Fruit fly (Drosophila melanogaster) whole organism, embryonic: Measurements from ENCODE around the gene Polr2D.
A peak's percentile ranks its signal among the peaks of the same experiment; 100 is the strongest.

ENCODE experiments used
- Adf1 ChIP-seq: fragments of 200-800 bp; sonication (Bioruptor generic); IDR thresholded peaks from 2 replicates; pipeline ENCODE4 v1.3.6; 2022; ENCODE audit warnings: missing biosample characterization, missing genetic modification characterization
- BtbVII ChIP-seq: fragments of 200-800 bp; sonication (Bioruptor generic); optimal IDR thresholded peaks from 3 replicates; lab custom pipeline; 2017; ENCODE audit warnings: missing biosample characterization, mild to moderate bottlenecking, missing genetic modification characterization
- C15 ChIP-seq: fragments of 200-800 bp; sonication (Bioruptor generic); IDR thresholded peaks from 3 replicates; pipeline ENCODE4 v1.3.6; 2022; ENCODE audit warnings: missing biosample characterization, missing genetic modification characterization
- CG10543 ChIP-seq: fragments of 200-800 bp; sonication (Bioruptor generic); optimal IDR thresholded peaks from 3 replicates; lab custom pipeline; 2017; ENCODE audit warnings: missing biosample characterization, mild to moderate bottlenecking, missing genetic modification characterization, moderate library complexity
- CG11695 ChIP-seq: fragments of 200-800 bp; sonication (Bioruptor generic); IDR thresholded peaks from 3 replicates; pipeline ENCODE4 v1.3.6; 2022; ENCODE audit warnings: missing biosample characterization, missing genetic modification characterization
- CG15269 ChIP-seq: fragments of 200-800 bp; sonication (Bioruptor generic); optimal IDR thresholded peaks from 2 replicates; lab custom pipeline; 2018; ENCODE audit warnings: missing biosample characterization, mild to moderate bottlenecking, missing genetic modification characterization, moderate library complexity
- CG15696 ChIP-seq: fragments of 200-800 bp; sonication (Bioruptor generic); optimal IDR thresholded peaks from 2 replicates; lab custom pipeline; 2019; ENCODE audit warnings: missing biosample characterization, mild to moderate bottlenecking, missing genetic modification characterization, moderate library complexity
- CG1603 ChIP-seq: fragments of 200-800 bp; sonication (Bioruptor generic); optimal IDR thresholded peaks from 2 replicates; lab custom pipeline; 2019; ENCODE audit warnings: missing biosample characterization, mild to moderate bottlenecking, missing genetic modification characterization, moderate library complexity
- CG18599 ChIP-seq: fragments of 200-800 bp; sonication (Bioruptor generic); optimal IDR thresholded peaks from 3 replicates; lab custom pipeline; 2017; ENCODE audit warnings: missing biosample characterization, missing genetic modification characterization, mild to moderate bottlenecking, moderate library complexity, missing genetic modification reagents
- CG2129 ChIP-seq: fragments of 200-800 bp; sonication (Bioruptor generic); IDR thresholded peaks from 2 replicates; pipeline ENCODE4 v1.3.6; 2022; ENCODE audit warnings: missing biosample characterization, missing genetic modification characterization; ENCODE audit not compliant: partially characterized antibody
- CG2712 ChIP-seq: fragments of 200-800 bp; optimal IDR thresholded peaks from 3 replicates; lab custom pipeline; 2019; ENCODE audit warnings: missing biosample characterization, mild to moderate bottlenecking, missing genetic modification characterization, moderate library complexity
- CG30020 ChIP-seq: fragments of 200-800 bp; optimal IDR thresholded peaks from 2 replicates; lab custom pipeline; 2019; ENCODE audit warnings: missing biosample characterization, mild to moderate bottlenecking, missing genetic modification characterization, moderate library complexity
- CG31365 ChIP-seq: fragments of 200-800 bp; sonication (Bioruptor generic); optimal IDR thresholded peaks from 2 replicates; lab custom pipeline; 2018; ENCODE audit warnings: missing biosample characterization, mild to moderate bottlenecking, missing genetic modification characterization
- CG31441 ChIP-seq: fragments of 200-800 bp; sonication (Bioruptor generic); IDR thresholded peaks from 2 replicates; pipeline ENCODE4 v1.3.6; 2022; ENCODE audit warnings: missing biosample characterization, missing genetic modification characterization
- CG3995 ChIP-seq: fragments of 200-800 bp; sonication (Bioruptor generic); optimal IDR thresholded peaks from 3 replicates; lab custom pipeline; 2016; ENCODE audit warnings: missing biosample characterization, missing genetic modification characterization
- CG42726 ChIP-seq: fragments of 200-800 bp; sonication (Bioruptor generic); IDR thresholded peaks from 2 replicates; pipeline ENCODE4 v1.3.6; 2022; ENCODE audit warnings: missing biosample characterization, missing genetic modification characterization; ENCODE audit not compliant: partially characterized antibody
- CG4282 ChIP-seq: fragments of 200-800 bp; sonication (Bioruptor generic); optimal IDR thresholded peaks from 2 replicates; lab custom pipeline; 2016; ENCODE audit warnings: missing biosample characterization, missing genetic modification characterization
- CG4404 ChIP-seq: fragments of 200-800 bp; sonication (Bioruptor generic); IDR thresholded peaks from 2 replicates; pipeline ENCODE4 v1.3.6; 2022; ENCODE audit warnings: missing biosample characterization, missing genetic modification characterization
- CG4820 ChIP-seq: fragments of 200-800 bp; sonication (Bioruptor generic); optimal IDR thresholded peaks from 3 replicates; lab custom pipeline; 2016; ENCODE audit warnings: missing biosample characterization, missing genetic modification characterization
- CG6272 ChIP-seq: fragments of 200-800 bp; sonication (Bioruptor generic); IDR thresholded peaks from 2 replicates; pipeline ENCODE4 v1.3.6; 2022; ENCODE audit warnings: missing biosample characterization, missing genetic modification characterization
- CG6654 ChIP-seq: fragments of 200-800 bp; sonication (Bioruptor generic); optimal IDR thresholded peaks from 2 replicates; lab custom pipeline; 2017; ENCODE audit warnings: missing biosample characterization, mild to moderate bottlenecking, missing genetic modification characterization
- CG8478 ChIP-seq: fragments of >200 bp; optimal IDR thresholded peaks from 2 replicates; lab custom pipeline; 2018
- CoRest ChIP-seq: fragments of 200-800 bp; sonication (Bioruptor generic); optimal IDR thresholded peaks from 3 replicates; lab custom pipeline; 2018; ENCODE audit warnings: missing biosample characterization, mild to moderate bottlenecking, missing genetic modification characterization, moderate library complexity
- Deaf1 ChIP-seq: fragments of 200-800 bp; optimal IDR thresholded peaks from 3 replicates; lab custom pipeline; 2019; ENCODE audit warnings: missing biosample characterization, mild to moderate bottlenecking, missing genetic modification characterization, moderate library complexity
- Gsc ChIP-seq: fragments of 200-800 bp; sonication (Bioruptor generic); IDR thresholded peaks from 2 replicates; pipeline ENCODE4 v1.3.6; 2022; ENCODE audit warnings: missing biosample characterization, missing genetic modification characterization
- Gug ChIP-seq: fragments of 200-800 bp; sonication (Bioruptor generic); IDR thresholded peaks from 4 replicates; pipeline ENCODE4 v1.3.6; 2022; ENCODE audit warnings: missing biosample characterization, missing genetic modification characterization
- Taf1 ChIP-seq: fragments of 200-800 bp; sonication (Bioruptor generic); IDR thresholded peaks from 2 replicates; pipeline ENCODE4 v1.3.6; 2022; ENCODE audit warnings: missing biosample characterization, missing genetic modification characterization
- al ChIP-seq: fragments of 200-800 bp; sonication (Bioruptor generic); IDR thresholded peaks from 2 replicates; pipeline ENCODE4 v1.3.6; 2022; ENCODE audit warnings: missing biosample characterization, missing genetic modification characterization
- amos ChIP-seq: fragments of 200-800 bp; sonication (Bioruptor generic); IDR thresholded peaks from 2 replicates; pipeline ENCODE4 v1.3.6; 2022; ENCODE audit warnings: missing biosample characterization, missing genetic modification characterization; ENCODE audit not compliant: partially characterized antibody
- ara ChIP-seq: fragments of 200-800 bp; sonication (Bioruptor generic); IDR thresholded peaks from 2 replicates; pipeline ENCODE4 v1.3.6; 2022; ENCODE audit warnings: missing biosample characterization, missing genetic modification characterization
- ase ChIP-seq: fragments of 200-800 bp; sonication (Bioruptor generic); IDR thresholded peaks from 3 replicates; pipeline ENCODE4 v1.3.6; 2022; ENCODE audit warnings: missing biosample characterization, missing genetic modification characterization
- btn ChIP-seq: fragments of 200-800 bp; sonication (Bioruptor generic); optimal IDR thresholded peaks from 2 replicates; lab custom pipeline; 2016; ENCODE audit warnings: missing biosample characterization, missing genetic modification characterization
- ci ChIP-seq: fragments of 200-800 bp; sonication (Bioruptor generic); IDR thresholded peaks from 3 replicates; pipeline ENCODE4 v1.3.6; 2022; ENCODE audit warnings: missing biosample characterization, missing genetic modification characterization
- corto ChIP-seq: fragments of 200-800 bp; sonication (Bioruptor generic); optimal IDR thresholded peaks from 2 replicates; lab custom pipeline; 2016; ENCODE audit warnings: missing biosample characterization, mild to moderate bottlenecking, missing genetic modification characterization, moderate library complexity
- danr ChIP-seq: fragments of 200-800 bp; sonication (Bioruptor generic); IDR thresholded peaks from 2 replicates; pipeline ENCODE4 v1.3.6; 2022; ENCODE audit warnings: missing biosample characterization, missing genetic modification characterization
- emc ChIP-seq: fragments of 200-800 bp; sonication (Bioruptor generic); optimal IDR thresholded peaks from 2 replicates; lab custom pipeline; 2016; ENCODE audit warnings: missing biosample characterization, missing genetic modification characterization
- ems ChIP-seq: fragments of 200-800 bp; sonication (Bioruptor generic); optimal IDR thresholded peaks from 3 replicates; lab custom pipeline; 2016; ENCODE audit warnings: missing biosample characterization, missing genetic modification characterization
- gce ChIP-seq: fragments of 200-800 bp; sonication (Bioruptor generic); IDR thresholded peaks from 3 replicates; pipeline ENCODE4 v1.3.6; 2022; ENCODE audit warnings: missing biosample characterization, missing genetic modification characterization
- gem ChIP-seq: fragments of 200-800 bp; sonication (Bioruptor generic); optimal IDR thresholded peaks from 2 replicates; lab custom pipeline; 2019; ENCODE audit warnings: missing biosample characterization, mild to moderate bottlenecking, missing genetic modification characterization, moderate library complexity
- grau ChIP-seq: fragments of 200-800 bp; optimal IDR thresholded peaks from 3 replicates; lab custom pipeline; 2019; ENCODE audit warnings: missing biosample characterization, mild to moderate bottlenecking, missing genetic modification characterization, moderate library complexity
- her ChIP-seq: fragments of 200-800 bp; sonication (Bioruptor generic); optimal IDR thresholded peaks from 2 replicates; lab custom pipeline; 2016; ENCODE audit warnings: missing biosample characterization, missing genetic modification characterization
- hkb ChIP-seq, 2 experiments: fragments of 200-800 bp in 1 of 2; fragments of >200 bp in 1 of 2; sonication (Bioruptor generic) in 1 of 2; IDR thresholded peaks in 1 of 2; optimal IDR thresholded peaks in 1 of 2; 2 replicates each; pipeline versions ENCODE4 v1.3.6 to Lab custom; 2017 to 2022; ENCODE audit warnings: missing biosample characterization in 1 of 2, missing genetic modification characterization in 1 of 2
- p53 ChIP-seq: fragments of 200-800 bp; sonication (Bioruptor generic); optimal IDR thresholded peaks from 2 replicates; lab custom pipeline; 2016; ENCODE audit warnings: missing biosample characterization, missing genetic modification characterization
- peb ChIP-seq: fragments of 200-800 bp; sonication (Bioruptor generic); IDR thresholded peaks from 2 replicates; pipeline ENCODE4 v1.3.6; 2022; ENCODE audit warnings: missing biosample characterization, missing genetic modification characterization
- row ChIP-seq: fragments of 200-800 bp; sonication (Bioruptor generic); IDR thresholded peaks from 3 replicates; pipeline ENCODE4 v1.3.6; 2022; ENCODE audit warnings: missing biosample characterization, missing genetic modification characterization
- sna ChIP-seq: fragments of 200-800 bp; sonication (Bioruptor generic); IDR thresholded peaks from 2 replicates; pipeline ENCODE4 v1.3.6; 2022; ENCODE audit warnings: missing biosample characterization, missing genetic modification characterization; ENCODE audit not compliant: partially characterized antibody
- so ChIP-seq: fragments of 200-800 bp; sonication (Bioruptor generic); IDR thresholded peaks from 3 replicates; pipeline ENCODE4 v1.3.6; 2022; ENCODE audit warnings: missing biosample characterization, missing genetic modification characterization
- tna ChIP-seq: fragments of 200-800 bp; sonication (Bioruptor generic); IDR thresholded peaks from 2 replicates; pipeline ENCODE4 v1.3.6; 2022; ENCODE audit warnings: missing biosample characterization, missing genetic modification characterization; ENCODE audit not compliant: partially characterized antibody
- twi ChIP-seq: fragments of 200-800 bp; optimal IDR thresholded peaks from 2 replicates; lab custom pipeline; 2019; ENCODE audit warnings: missing biosample characterization, mild to moderate bottlenecking, missing genetic modification characterization, moderate library complexity

Polr2D gene

dm6 chr3R:18242089-18242955 lies 13.0 kb downstream of the Polr2D start, which contains the start of the genes CG7156 and 14-3-3epsilon (continued):
- TF ChIP-seq Adf1 (GFP tag; lab: Robert Waterston, UW) (peak; percentile 41; the same call in 1 of the 2 replicates), Deaf1 (tag; lab: Kevin White, UChicago) (no peak), CG10543 (no peak), CG31365 (tag; lab: Kevin White, UChicago) (no peak), CG1603 (tag; lab: Kevin White, UChicago) (peak; percentile 18), CG42726 (GFP tag; lab: Robert Waterston, UW) (peak; percentile 65), CG3995 (GFP tag; lab: Kevin White, UChicago) (no peak), amos (GFP tag; lab: Robert Waterston, UW) (peak; percentile 64), ase (GFP tag; lab: Robert Waterston, UW) (0 out of 3 replicates have a peak, but pooled peaks have one; percentile 5), hkb (optimal IDR thresholded peaks at IDR 0.05; lab: Kevin White, UChicago) (peak; percentile 77), hkb (GFP tag; IDR thresholded peaks at IDR 0.05; lab: Robert Waterston, UW) (peak; percentile 61), ems (GFP tag; lab: Kevin White, UChicago) (no peak), her (GFP tag; lab: Kevin White, UChicago) (no peak), CG4282 (GFP tag; lab: Kevin White, UChicago) (peak; percentile 9), BtbVII (GFP tag; lab: Kevin White, UChicago) (peak; percentile 25), grau (tag; lab: Kevin White, UChicago) (peak; percentile 45), CoRest (tag; lab: Kevin White, UChicago) (peak; percentile 66), twi (tag; lab: Kevin White, UChicago) (peak; percentile 4), CG30020 (tag; lab: Kevin White, UChicago) (peak; percentile 50), row (GFP tag; lab: Robert Waterston, UW) (peak; percentile 35), btn (no peak), gem (peak; percentile 71), CG2712 (tag; lab: Kevin White, UChicago) (peak; percentile 63), CG15696 (tag; lab: Kevin White, UChicago) (peak; percentile 2), CG6272 (GFP tag; lab: Robert Waterston, UW) (no peak), so (GFP tag; lab: Robert Waterston, UW) (peak; percentile 55; the same call in 2 of the 3 replicates), CG8478 (peak; percentile 91), emc (GFP tag; lab: Kevin White, UChicago) (no peak), danr (GFP tag; lab: Robert Waterston, UW) (no peak), Gsc (GFP tag; lab: Robert Waterston, UW) (no peak), gce (no peak), ci (peak; percentile 72), ara (no peak), p53 (peak; percentile 57), CG31441 (GFP tag; lab: Robert Waterston, UW) (peak; percentile 49), corto (GFP tag; lab: Kevin White, UChicago) (no peak), CG18599 (GFP tag; lab: Kevin White, UChicago) (peak; percentile 42), CG4404 (no peak), CG6654 (no peak), tna (GFP tag; lab: Robert Waterston, UW) (no peak), CG2129 (GFP tag; lab: Robert Waterston, UW) (no peak), CG15269 (tag; lab: Kevin White, UChicago) (no peak), Taf1 (GFP tag; lab: Robert Waterston, UW) (no peak), CG4820 (GFP tag; lab: Kevin White, UChicago) (no peak), sna (GFP tag; lab: Robert Waterston, UW) (no peak), peb (GFP tag; lab: Robert Waterston, UW) (no peak), al (no peak), C15 (no peak), Gug (GFP tag; lab: Robert Waterston, UW) (no peak), CG11695 (GFP tag; lab: Robert Waterston, UW) (no peak)
